Worm (Caenorhabditis elegans) whole organism, L1 larva: ENCODE data around the gene Y82E9BR.5.

Source experiments
- C04F5.9 ChIP-seq: sonication (generic microtip); optimal IDR thresholded peaks from 2 replicates; lab custom pipeline; 2016; ENCODE audit warnings: missing genetic modification characterization, missing compliant biosample characterization
- F16B12.6 ChIP-seq: fragments of 150-350 bp; optimal IDR thresholded peaks from 2 replicates; lab custom pipeline; 2014; ENCODE audit warnings: missing biosample characterization, missing genetic modification characterization
- Y116A8C.19 ChIP-seq: sonication (generic microtip); optimal IDR thresholded peaks from 2 replicates; lab custom pipeline; 2016; ENCODE audit warnings: missing compliant biosample characterization, missing genetic modification characterization, borderline replicate concordance
- alr-1 ChIP-seq: fragments of 200-800 bp; sonication (Bioruptor generic); optimal IDR thresholded peaks from 2 replicates; lab custom pipeline; 2018; ENCODE audit warnings: borderline replicate concordance, mild to moderate bottlenecking, missing genetic modification characterization, missing compliant biosample characterization
- ceh-8 ChIP-seq: fragments of 200-800 bp; sonication (Bioruptor generic); optimal IDR thresholded peaks from 2 replicates; lab custom pipeline; 2018; ENCODE audit warnings: mild to moderate bottlenecking, missing genetic modification characterization, moderate library complexity, missing compliant biosample characterization
- ceh-82 ChIP-seq, 3 experiments: fragments of 150-350 bp in 1 of 3; sonication (generic microtip) in 2 of 3; optimal IDR thresholded peaks; 2 replicates each; lab custom pipeline; 2014 to 2017; ENCODE audit warnings: missing biosample characterization in 3 of 3, missing genetic modification characterization in 3 of 3
- ceh-88 ChIP-seq: fragments of 200-800 bp; sonication (Bioruptor generic); IDR thresholded peaks from 2 replicates; pipeline ENCODE4 v1.3.6; 2022; ENCODE audit warnings: missing genetic modification characterization, missing compliant biosample characterization
- ces-1 ChIP-seq: fragments of 150-350 bp; optimal IDR thresholded peaks from 2 replicates; lab custom pipeline; 2014; ENCODE audit warnings: missing biosample characterization, missing genetic modification reagents, missing genetic modification characterization
- dpl-1 ChIP-seq, 3 experiments: fragments of 150-350 bp in 2 of 3; sonication (generic microtip) in 1 of 3; optimal IDR thresholded peaks; 2 replicates each; lab custom pipeline; 2014 to 2017; ENCODE audit warnings: missing biosample characterization in 3 of 3, missing genetic modification characterization in 3 of 3, missing genetic modification reagents in 3 of 3
- efl-1 ChIP-seq, 4 experiments: fragments of 150-350 bp; optimal IDR thresholded peaks in 3 of 4; peaks in 1 of 4; 1 replicate in 1 of 4; 2 replicates in 3 of 4; lab custom pipeline; 2014; ENCODE audit warnings: missing biosample characterization in 2 of 4, missing genetic modification characterization in 2 of 4, missing genetic modification reagents in 2 of 4
- efl-3 ChIP-seq: fragments of 200-800 bp; sonication (Bioruptor generic); optimal IDR thresholded peaks from 2 replicates; lab custom pipeline; 2018; ENCODE audit warnings: mild to moderate bottlenecking, missing genetic modification characterization, missing compliant biosample characterization
- egl-27 ChIP-seq, 2 experiments: fragments of 150-350 bp in 1 of 2; sonication (generic microtip); optimal IDR thresholded peaks; 3 replicates each; lab custom pipeline; 2017 to 2018; ENCODE audit warnings: missing biosample characterization in 2 of 2, missing genetic modification characterization in 2 of 2, missing genetic modification reagents in 2 of 2
- elt-2 ChIP-seq: sonication (generic microtip); optimal IDR thresholded peaks from 2 replicates; lab custom pipeline; 2016; ENCODE audit warnings: missing genetic modification characterization, mild to moderate bottlenecking, inconsistent platforms, missing compliant biosample characterization, missing genetic modification reagents
- elt-3 ChIP-seq, 6 experiments: fragments of 150-350 bp in 1 of 6; sonication (generic microtip); optimal IDR thresholded peaks; 2 replicates each; lab custom pipeline; 2017 to 2018; ENCODE audit warnings: missing biosample characterization in 6 of 6, missing genetic modification characterization in 6 of 6, inconsistent platforms in 1 of 6
- fkh-10 ChIP-seq: sonication (generic microtip); optimal IDR thresholded peaks from 2 replicates; lab custom pipeline; 2017; ENCODE audit warnings: missing biosample characterization, missing genetic modification reagents, missing genetic modification characterization
- fkh-4 ChIP-seq: sonication (generic microtip); optimal IDR thresholded peaks from 2 replicates; lab custom pipeline; 2016; ENCODE audit warnings: missing compliant biosample characterization, missing genetic modification characterization, borderline replicate concordance
- hlh-17 ChIP-seq: fragments of 200-800 bp; sonication (Bioruptor generic); optimal IDR thresholded peaks from 2 replicates; lab custom pipeline; 2018; ENCODE audit warnings: missing genetic modification characterization, mild to moderate bottlenecking, missing compliant biosample characterization, moderate library complexity, borderline replicate concordance
- hlh-4 ChIP-seq: sonication (generic microtip); optimal IDR thresholded peaks from 2 replicates; lab custom pipeline; 2016; ENCODE audit warnings: mild to moderate bottlenecking, missing genetic modification characterization, missing compliant biosample characterization
- irx-1 ChIP-seq: sonication (generic microtip); optimal IDR thresholded peaks from 2 replicates; lab custom pipeline; 2016; ENCODE audit warnings: missing genetic modification characterization, missing compliant biosample characterization
- jun-1 ChIP-seq: fragments of 150-350 bp; optimal IDR thresholded peaks from 2 replicates; lab custom pipeline; 2014; ENCODE audit warnings: missing biosample characterization, missing genetic modification reagents, missing genetic modification characterization
- lin-13 ChIP-seq: fragments of 150-350 bp; optimal IDR thresholded peaks from 2 replicates; lab custom pipeline; 2014; ENCODE audit warnings: missing biosample characterization, missing genetic modification reagents, missing genetic modification characterization
- lin-35 ChIP-seq, 2 experiments: fragments of 150-350 bp; optimal IDR thresholded peaks; 2 replicates each; lab custom pipeline; 2014; ENCODE audit warnings: missing biosample characterization in 2 of 2, missing genetic modification characterization in 2 of 2, missing genetic modification reagents in 2 of 2
- lin-39 ChIP-seq: fragments of 150-350 bp; optimal IDR thresholded peaks from 2 replicates; lab custom pipeline; 2014; ENCODE audit warnings: missing biosample characterization, missing genetic modification reagents, missing genetic modification characterization
- lir-3 ChIP-seq: sonication (generic microtip); optimal IDR thresholded peaks from 2 replicates; lab custom pipeline; 2016; ENCODE audit warnings: mild to moderate bottlenecking, missing genetic modification characterization, moderate library complexity, missing compliant biosample characterization; ENCODE audit not compliant: poor library complexity
- lsy-2 ChIP-seq, 2 experiments: fragments of 150-350 bp; optimal IDR thresholded peaks; 2 replicates each; lab custom pipeline; 2014; ENCODE audit warnings: missing biosample characterization in 2 of 2, missing genetic modification characterization in 2 of 2
- mdl-1 ChIP-seq, 2 experiments: fragments of 150-350 bp; optimal IDR thresholded peaks; 2 replicates each; lab custom pipeline; 2014 to 2017; ENCODE audit warnings: missing biosample characterization in 2 of 2, missing genetic modification characterization in 2 of 2, inconsistent platforms in 1 of 2
- mep-1 ChIP-seq: fragments of 150-350 bp; optimal IDR thresholded peaks from 2 replicates; lab custom pipeline; 2014; ENCODE audit warnings: missing biosample characterization, missing genetic modification characterization
- nhr-11 ChIP-seq: fragments of 150-350 bp; optimal IDR thresholded peaks from 2 replicates; lab custom pipeline; 2014; ENCODE audit warnings: missing biosample characterization, missing genetic modification characterization
- nhr-19 ChIP-seq: fragments of 200-800 bp; sonication (Bioruptor generic); conservative IDR thresholded peaks from 2 replicates; pipeline ENCODE4 v1.3.6; 2022; ENCODE audit warnings: missing genetic modification characterization, missing compliant biosample characterization
- nhr-28 ChIP-seq: fragments of 150-350 bp; optimal IDR thresholded peaks from 2 replicates; lab custom pipeline; 2014; ENCODE audit warnings: missing biosample characterization, missing genetic modification characterization
- nhr-85 ChIP-seq: sonication (generic microtip); peaks from one replicate; lab custom pipeline; 2016; ENCODE audit warnings: missing genetic modification characterization, inconsistent platforms, missing compliant biosample characterization
- nhr-90 ChIP-seq: sonication (generic microtip); optimal IDR thresholded peaks from 2 replicates; lab custom pipeline; 2016; ENCODE audit warnings: mild to moderate bottlenecking, missing genetic modification characterization, missing compliant biosample characterization; ENCODE audit not compliant: poor library complexity
- pax-3 ChIP-seq: fragments of 200-800 bp; sonication (Bioruptor generic); optimal IDR thresholded peaks from 2 replicates; lab custom pipeline; 2018; ENCODE audit warnings: mild to moderate bottlenecking, missing genetic modification characterization, moderate library complexity, missing compliant biosample characterization
- skn-1 ChIP-seq: fragments of 150-350 bp; optimal IDR thresholded peaks from 2 replicates; lab custom pipeline; 2014; ENCODE audit warnings: missing biosample characterization, missing genetic modification characterization
- snu-23 ChIP-seq: sonication (generic microtip); optimal IDR thresholded peaks from 2 replicates; lab custom pipeline; 2016; ENCODE audit warnings: missing genetic modification characterization, missing compliant biosample characterization
- sox-4 ChIP-seq: sonication (generic microtip); optimal IDR thresholded peaks from 2 replicates; lab custom pipeline; 2016; ENCODE audit warnings: missing genetic modification characterization, missing compliant biosample characterization
- sptf-1 ChIP-seq: fragments of 150-350 bp; optimal IDR thresholded peaks from 2 replicates; lab custom pipeline; 2014; ENCODE audit warnings: missing biosample characterization, missing genetic modification characterization
- swsn-7 ChIP-seq: sonication (generic microtip); optimal IDR thresholded peaks from 2 replicates; lab custom pipeline; 2016; ENCODE audit warnings: missing genetic modification characterization, missing compliant biosample characterization
- tbx-2 ChIP-seq: sonication (generic microtip); optimal IDR thresholded peaks from 2 replicates; lab custom pipeline; 2016; ENCODE audit warnings: missing genetic modification characterization, missing compliant biosample characterization
- unc-62 ChIP-seq: fragments of 150-350 bp; optimal IDR thresholded peaks from 2 replicates; lab custom pipeline; 2014; ENCODE audit warnings: missing biosample characterization, missing genetic modification reagents, missing genetic modification characterization
- unc-86 ChIP-seq: sonication (generic microtip); optimal IDR thresholded peaks from 2 replicates; lab custom pipeline; 2016; ENCODE audit warnings: missing genetic modification characterization, missing compliant biosample characterization
- unc-98 ChIP-seq: fragments of 200-800 bp; sonication (Bioruptor generic); IDR thresholded peaks from 2 replicates; pipeline ENCODE4 v1.3.6; 2022; ENCODE audit warnings: missing genetic modification characterization, missing compliant biosample characterization
- vab-15 ChIP-seq: sonication (generic microtip); optimal IDR thresholded peaks from 2 replicates; lab custom pipeline; 2017; ENCODE audit warnings: missing genotype, mild to moderate bottlenecking, missing genetic modification characterization, missing compliant biosample characterization
- xbp-1 ChIP-seq: sonication (generic microtip); optimal IDR thresholded peaks from 2 replicates; lab custom pipeline; 2016; ENCODE audit warnings: missing genetic modification characterization, missing compliant biosample characterization
- ztf-4 ChIP-seq: fragments of 150-350 bp; optimal IDR thresholded peaks from 2 replicates; lab custom pipeline; 2014; ENCODE audit warnings: missing biosample characterization, missing genetic modification characterization

Gene Y82E9BR.5

ce11 chrIII:1427126-1427525, 43.0 kb downstream of the Y82E9BR.5 start, which contains the start of gene lelo-2:
Gene lelo-2, minus strand, starts transcription at chrIII:1427226.
- TF ChIP-seq fkh-10, result no peak
- TF ChIP-seq irx-1 (tag; lab: Kevin White, UChicago), result no peak
- no peak for TF ChIP-seq sptf-1
- no peak for TF ChIP-seq vab-15 (tag; lab: Kevin White, UChicago)
- TF ChIP-seq mep-1 (tag; lab: Kevin White, UChicago), result no peak
- TF ChIP-seq elt-3 (tag; optimal IDR thresholded peaks at IDR 0.05; lab: Kevin White, UChicago), result no peak
- TF ChIP-seq nhr-28 (tag; lab: Kevin White, UChicago), result no peak
- no peak for TF ChIP-seq ztf-4 (tag; lab: Kevin White, UChicago)
- TF ChIP-seq lin-13 (GFP tag; lab: Kevin White, UChicago), result no peak
- no peak for TF ChIP-seq tbx-2 (tag; lab: Kevin White, UChicago)

ce11 chrIII:1428448-1428847, 44.3 kb downstream of the Y82E9BR.5 start:
- TF ChIP-seq lir-3 (tag; lab: Kevin White, UChicago) (no peak), efl-1 (optimal IDR thresholded peaks at IDR 0.05; lab: Kevin White, UChicago) (no peak), efl-1 (GFP tag; optimal IDR thresholded peaks at IDR 0.05 in 1 of 2; lab: Kevin White, UChicago) (peak in 1 of 2 experiments; percentile 16), Y116A8C.19 (tag; lab: Kevin White, UChicago) (no peak)

- no peak for TF ChIP-seq vab-15 (tag; lab: Kevin White, UChicago)
- TF ChIP-seq unc-86 (tag; lab: Kevin White, UChicago), result no peak
- no peak for TF ChIP-seq Y116A8C.19 (tag; lab: Kevin White, UChicago)
- TF ChIP-seq nhr-11 (tag; lab: Kevin White, UChicago), result no peak
- no peak for TF ChIP-seq xbp-1 (tag; lab: Kevin White, UChicago)
- no peak for TF ChIP-seq nhr-19 (GFP tag; lab: Robert Waterston, UW)
- TF ChIP-seq nhr-90 (tag; lab: Kevin White, UChicago), result no peak
- no peak for TF ChIP-seq F16B12.6
- TF ChIP-seq fkh-4, result no peak
- no peak for TF ChIP-seq sox-4 (tag; lab: Kevin White, UChicago)
- no peak for TF ChIP-seq C04F5.9
- TF ChIP-seq hlh-17, result no peak
- TF ChIP-seq skn-1, result no peak
- no peak for TF ChIP-seq alr-1
Observed at ce11 chrIII:1429275-1429674, 45.1 kb downstream of the Y82E9BR.5 start.

- TF ChIP-seq egl-27 (tag; optimal IDR thresholded peaks at IDR 0.05; lab: Kevin White, UChicago) (no peak), dpl-1 (GFP tag; optimal IDR thresholded peaks at IDR 0.05; lab: Kevin White, UChicago) (peak in 2 of 3 experiments; percentile 17 to 39), snu-23 (GFP tag; lab: Kevin White, UChicago) (peak; percentile 54), pax-3 (tag; lab: Kevin White, UChicago) (no peak), efl-1 (optimal IDR thresholded peaks at IDR 0.05; lab: Kevin White, UChicago) (peak; percentile 23 to 25), efl-1 (GFP tag; optimal IDR thresholded peaks at IDR 0.05 in 1 of 2; lab: Kevin White, UChicago) (peak; percentile 53 to 91), ceh-82 (tag; optimal IDR thresholded peaks at IDR 0.05; lab: Kevin White, UChicago) (peak in 1 of 3 experiments; percentile 30), hlh-4 (tag; lab: Kevin White, UChicago) (no peak), lin-39 (tag; lab: Kevin White, UChicago) (no peak), jun-1 (tag; lab: Kevin White, UChicago) (no peak), efl-3 (no peak), unc-98 (no peak), nhr-19 (GFP tag; lab: Robert Waterston, UW) (no peak), nhr-85 (tag; lab: Kevin White, UChicago) (peak; percentile 39), mdl-1 (tag; optimal IDR thresholded peaks at IDR 0.05; lab: Kevin White, UChicago) (peak in 1 of 2 experiments; percentile 0), mep-1 (tag; lab: Kevin White, UChicago) (peak; percentile 46), nhr-28 (tag; lab: Kevin White, UChicago) (no peak), ceh-88 (GFP tag; lab: Robert Waterston, UW) (no peak), xbp-1 (tag; lab: Kevin White, UChicago) (no peak), ceh-8 (GFP tag; lab: Kevin White, UChicago) (no peak), nhr-90 (tag; lab: Kevin White, UChicago) (no peak), hlh-17 (no peak), lin-13 (GFP tag; lab: Kevin White, UChicago) (no peak), lin-35 (GFP tag; optimal IDR thresholded peaks at IDR 0.05; lab: Kevin White, UChicago) (peak in 1 of 2 experiments; percentile 1), lsy-2 (tag; optimal IDR thresholded peaks at IDR 0.05; lab: Kevin White, UChicago) (peak; percentile 40 to 51), swsn-7 (tag; lab: Kevin White, UChicago) (peak; percentile 27), elt-2 (tag; lab: Kevin White, UChicago) (no peak), ces-1 (GFP tag; lab: Kevin White, UChicago) (no peak), unc-62 (GFP tag; lab: Kevin White, UChicago) (no peak)
Observed at ce11 chrIII:1429920-1430437, 45.8 kb downstream of the Y82E9BR.5 start.
